Worm (Caenorhabditis elegans) whole organism, early embryonic: ENCODE data around the gene pph-1.

Experiments used
- B0310.2 ChIP-seq: sonication (generic microtip); optimal IDR thresholded peaks from 2 replicates; lab custom pipeline; 2016; ENCODE audit warnings: mild to moderate bottlenecking, missing genetic modification characterization, missing compliant biosample characterization
- F13C5.2 ChIP-seq: sonication (generic microtip); optimal IDR thresholded peaks from 2 replicates; lab custom pipeline; 2017; ENCODE audit warnings: mild to moderate bottlenecking, missing genetic modification characterization, inconsistent platforms, missing compliant biosample characterization
- aly-1 ChIP-seq: sonication (generic microtip); optimal IDR thresholded peaks from 2 replicates; lab custom pipeline; 2016; ENCODE audit warnings: missing genetic modification characterization, missing compliant biosample characterization
- ama-1 ChIP-seq: fragments of 150-350 bp; optimal IDR thresholded peaks from 2 replicates; lab custom pipeline; 2014
- ceh-13 ChIP-seq: fragments of 200-800 bp; sonication (Bioruptor generic); optimal IDR thresholded peaks from 2 replicates; lab custom pipeline; 2018; ENCODE audit warnings: mild to moderate bottlenecking, missing genetic modification characterization, missing compliant biosample characterization
- ets-7 ChIP-seq: sonication (generic microtip); optimal IDR thresholded peaks from 2 replicates; lab custom pipeline; 2016; ENCODE audit warnings: missing genotype, missing genetic modification characterization, missing compliant biosample characterization
- flt-1 ChIP-seq: fragments of 200-800 bp; sonication (Bioruptor generic); IDR thresholded peaks from 2 replicates; pipeline ENCODE4 v1.3.6; 2022; ENCODE audit warnings: missing genetic modification characterization, missing compliant biosample characterization
- hmg-4 ChIP-seq: fragments of 200-800 bp; sonication (Bioruptor generic); optimal IDR thresholded peaks from 2 replicates; lab custom pipeline; 2018; ENCODE audit warnings: mild to moderate bottlenecking, missing genetic modification characterization, missing compliant biosample characterization
- pes-1 ChIP-seq: fragments of 200-800 bp; sonication (Bioruptor generic); IDR thresholded peaks from 2 replicates; pipeline ENCODE4 v1.3.6; 2022; ENCODE audit warnings: missing genetic modification reagents, missing genetic modification characterization, missing compliant biosample characterization
- scrt-1 ChIP-seq: fragments of 200-800 bp; sonication (Bioruptor generic); IDR thresholded peaks from 2 replicates; pipeline ENCODE4 v1.3.6; 2022; ENCODE audit warnings: missing genetic modification characterization, missing compliant biosample characterization
- sea-1 ChIP-seq: fragments of 200-800 bp; sonication (Bioruptor generic); conservative IDR thresholded peaks from 2 replicates; pipeline ENCODE4 v1.3.6; 2022; ENCODE audit warnings: missing genetic modification characterization, missing compliant biosample characterization
- tra-4 ChIP-seq: sonication (generic microtip); optimal IDR thresholded peaks from 2 replicates; lab custom pipeline; 2017; ENCODE audit warnings: missing genetic modification characterization, missing compliant biosample characterization

ce11 chrV:10684748-10685147, 17.6 kb upstream of the pph-1 start:
- TF ChIP-seq ama-1 (no peak), aly-1 (tag; lab: Kevin White, UChicago) (no peak), ceh-13 (no peak), F13C5.2 (no peak), scrt-1 (no peak), ets-7 (no peak), sea-1 (no peak), tra-4 (tag; lab: Kevin White, UChicago) (no peak), hmg-4 (no peak), pes-1 (GFP tag; lab: Robert Waterston, UW) (no peak), flt-1 (no peak), B0310.2 (no peak)
